Fruit fly (Drosophila melanogaster): ENCODE results near the gene CG31156.
A peak's percentile ranks its signal among the peaks of the same experiment; 100 is the strongest.

CG31156 gene

DNA sequence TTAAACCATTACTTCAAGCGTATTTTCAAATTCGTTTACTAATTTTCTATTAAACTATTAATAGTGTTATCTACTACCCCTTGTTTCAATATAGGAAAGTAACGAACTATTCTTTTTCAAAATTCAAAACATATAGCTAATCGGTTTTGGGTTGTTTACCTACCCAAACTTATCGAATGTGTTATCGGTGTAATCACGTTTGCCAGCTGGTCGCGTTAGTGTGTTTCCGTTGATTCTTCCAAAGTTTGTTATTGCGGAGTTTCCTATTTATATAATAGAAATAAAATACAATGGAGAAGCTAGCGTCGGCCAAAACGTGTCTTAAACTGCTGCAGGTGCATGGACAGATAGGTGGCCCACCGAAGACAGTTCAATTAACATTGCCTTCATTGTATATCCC, 4.8 kb upstream of the CG31156 start, which contains the start of gene mRpL45 (continued):
- TF ChIP-seq ATbp (GFP tag; optimal IDR thresholded peaks at IDR 0.05) (no peak), HLHmδ (GFP tag; optimal IDR thresholded peaks at IDR 0.05) (no peak), CG4282 (GFP tag; optimal IDR thresholded peaks at IDR 0.05) (no peak), wek (GFP tag; optimal IDR thresholded peaks at IDR 0.05) (no peak), CG2889 (GFP tag; IDR thresholded peaks at IDR 0.05) (no peak), CG1603 (tag; optimal IDR thresholded peaks at IDR 0.05) (no peak), CG1529 (GFP tag; optimal IDR thresholded peaks at IDR 0.05) (no peak), CG4404 (GFP tag; IDR thresholded peaks at IDR 0.05) (no peak), vvl (GFP tag; IDR thresholded peaks at IDR 0.05) (no peak), NC2α (GFP tag; optimal IDR thresholded peaks at IDR 0.05) (no peak), CG4820 (GFP tag; optimal IDR thresholded peaks at IDR 0.05) (no peak), CG4730 (GFP tag; IDR thresholded peaks at IDR 0.05) (no peak), CG6854 (GFP tag; optimal IDR thresholded peaks at IDR 0.05) (no peak), nmo (GFP tag; optimal IDR thresholded peaks at IDR 0.05) (no peak), CG34224 (GFP tag; IDR thresholded peaks at IDR 0.05; ENCODE audit: partially characterized antibody) (peak; percentile 78), CG11247 (GFP tag; IDR thresholded peaks at IDR 0.05) (no peak), pzg (GFP tag; optimal IDR thresholded peaks at IDR 0.05) (peak; percentile 50), CG10543 (GFP tag; optimal IDR thresholded peaks at IDR 0.05) (no peak), CG13424 (tag; optimal IDR thresholded peaks at IDR 0.05) (no peak), CG10147 (GFP tag; optimal IDR thresholded peaks at IDR 0.05) (no peak), pho (GFP tag; optimal IDR thresholded peaks at IDR 0.05) (no peak), CrebB (tag; optimal IDR thresholded peaks at IDR 0.05) (no peak), Hr39 (optimal IDR thresholded peaks at IDR 0.05) (no peak), Sox102F (GFP tag; optimal IDR thresholded peaks at IDR 0.05) (no peak), CG1647 (GFP tag; optimal IDR thresholded peaks at IDR 0.05) (no peak), CG33213 (GFP tag; optimal IDR thresholded peaks at IDR 0.05) (no peak), Gug (GFP tag; IDR thresholded peaks at IDR 0.05) (no peak), amos (GFP tag; IDR thresholded peaks at IDR 0.05; ENCODE audit: partially characterized antibody) (peak; percentile 48; the same call in 1 of the 2 replicates), cg (GFP tag; optimal IDR thresholded peaks at IDR 0.05) (no peak), CG11456 (GFP tag; IDR thresholded peaks at IDR 0.05) (no peak), ase (GFP tag; IDR thresholded peaks at IDR 0.05) (no peak), nom (GFP tag; optimal IDR thresholded peaks at IDR 0.05) (no peak), slou (GFP tag; optimal IDR thresholded peaks at IDR 0.05) (no peak), pum (GFP tag; optimal IDR thresholded peaks at IDR 0.05) (no peak), chm (GFP tag; IDR thresholded peaks at IDR 0.05) (no peak), CG17912 (GFP tag; optimal IDR thresholded peaks at IDR 0.05) (no peak), da (GFP tag; optimal IDR thresholded peaks at IDR 0.05) (no peak), Atf-2 (GFP tag; optimal IDR thresholded peaks at IDR 0.05) (no peak), Dll (GFP tag; IDR thresholded peaks at IDR 0.05; ENCODE audit: partially characterized antibody) (0 out of 4 replicates have a peak, but pooled peaks have one; percentile 34), Atf6 (GFP tag; IDR thresholded peaks at IDR 0.05) (no peak), phol (tag; optimal IDR thresholded peaks at IDR 0.05) (no peak), Oaz (GFP tag; IDR thresholded peaks at IDR 0.05) (no peak), Antp (GFP tag; optimal IDR thresholded peaks at IDR 0.05) (no peak), klu (GFP tag; IDR thresholded peaks at IDR 0.05) (no peak), crp (GFP tag; optimal IDR thresholded peaks at IDR 0.05) (peak in 1 of 2 experiments; percentile 80), CTCF (GFP tag; optimal IDR thresholded peaks at IDR 0.05) (no peak), CG8924 (tag; optimal IDR thresholded peaks at IDR 0.05) (no peak), gfzf (GFP tag; optimal IDR thresholded peaks at IDR 0.05) (peak; percentile 66), Ravus (GFP tag; IDR thresholded peaks at IDR 0.05) (no peak), sqz (GFP tag; optimal IDR thresholded peaks at IDR 0.05) (no peak), CG14860 (GFP tag; IDR thresholded peaks at IDR 0.05; ENCODE audit: partially characterized antibody) (0 out of 3 replicates have a peak, but pooled peaks have one; percentile 34), CG2116 (GFP tag; optimal IDR thresholded peaks at IDR 0.05) (peak; percentile 59)
